Worm (Caenorhabditis elegans) whole organism, late embryonic: ENCODE measurements around the gene C35B1.8.

Source experiments
- ceh-31 ChIP-seq: sonication (generic microtip); optimal IDR thresholded peaks from 2 replicates; lab custom pipeline; 2016; ENCODE audit warnings: missing genetic modification characterization, missing compliant biosample characterization
- ceh-9 ChIP-seq: sonication (generic microtip); optimal IDR thresholded peaks from 2 replicates; lab custom pipeline; 2016; ENCODE audit warnings: mild to moderate bottlenecking, missing genetic modification characterization, inconsistent platforms, missing compliant biosample characterization
- elt-2 ChIP-seq: sonication (generic microtip); optimal IDR thresholded peaks from 2 replicates; lab custom pipeline; 2016; ENCODE audit warnings: missing genetic modification reagents, missing genetic modification characterization, missing compliant biosample characterization
- fkh-10 ChIP-seq: fragments of 150-350 bp; optimal IDR thresholded peaks from 2 replicates; lab custom pipeline; 2014; ENCODE audit warnings: missing biosample characterization, missing genetic modification reagents, missing genetic modification characterization
- lin-11 ChIP-seq: fragments of 200-800 bp; sonication (Bioruptor generic); optimal IDR thresholded peaks from 2 replicates; lab custom pipeline; 2018; ENCODE audit warnings: mild to moderate bottlenecking, missing genetic modification characterization, missing compliant biosample characterization
- nfya-1 ChIP-seq: sonication (generic microtip); optimal IDR thresholded peaks from 2 replicates; lab custom pipeline; 2017; ENCODE audit warnings: missing genetic modification characterization, mild to moderate bottlenecking, missing compliant biosample characterization, antibody characterized with exemption, moderate library complexity
- nhr-232 ChIP-seq: sonication (generic microtip); optimal IDR thresholded peaks from 2 replicates; lab custom pipeline; 2016; ENCODE audit warnings: missing genetic modification characterization, missing compliant biosample characterization
- npax-4 ChIP-seq: sonication (generic microtip); optimal IDR thresholded peaks from 2 replicates; lab custom pipeline; 2016; ENCODE audit warnings: missing genetic modification characterization, missing compliant biosample characterization
- pax-1 ChIP-seq: fragments of 150-350 bp; optimal IDR thresholded peaks from 2 replicates; lab custom pipeline; 2014; ENCODE audit warnings: missing biosample characterization, missing genetic modification characterization
- pros-1 ChIP-seq: fragments of 150-350 bp; optimal IDR thresholded peaks from 2 replicates; lab custom pipeline; 2014; ENCODE audit warnings: missing biosample characterization, missing genetic modification reagents, missing genetic modification characterization

DNA sequence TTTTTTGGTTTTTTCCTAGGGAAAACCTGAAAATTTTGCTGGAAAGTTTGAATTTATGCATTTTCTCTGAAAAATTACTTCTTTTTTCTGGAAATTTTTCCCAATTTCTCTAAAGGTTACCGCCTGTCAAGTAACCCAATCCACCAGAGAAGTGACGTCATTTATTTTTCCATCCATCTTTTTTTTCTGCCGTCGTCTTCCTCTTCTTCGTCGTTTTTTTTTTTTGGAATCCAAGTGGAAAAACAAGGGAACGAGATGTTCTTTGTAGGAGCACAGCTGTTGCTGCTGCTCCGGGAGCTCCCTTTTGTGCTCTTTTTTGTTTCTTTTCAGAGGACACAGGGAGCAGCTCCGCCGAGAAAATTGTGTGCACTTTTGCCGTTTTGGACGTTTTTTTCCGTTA is 15.6 kb upstream of the C35B1.8 start:
- TF ChIP-seq nfya-1 (tag; lab: Kevin White, UChicago) (no peak), lin-11 (no peak), ceh-9 (tag; lab: Kevin White, UChicago) (no peak), pax-1 (no peak), nhr-232 (tag; lab: Kevin White, UChicago) (no peak), fkh-10 (GFP tag; lab: Kevin White, UChicago) (no peak), pros-1 (tag; lab: Kevin White, UChicago) (no peak), npax-4 (tag; lab: Kevin White, UChicago) (no peak), ceh-31 (tag; lab: Kevin White, UChicago) (no peak), elt-2 (tag; lab: Kevin White, UChicago) (no peak)
